Fruit fly (Drosophila melanogaster) whole organism, adult: ENCODE measurements around the gene CG33500.

Experiments used
- CG11617 ChIP-seq: fragments of 200-800 bp; sonication (Bioruptor generic); optimal IDR thresholded peaks from 2 replicates; lab custom pipeline; 2017; ENCODE audit warnings: mild to moderate bottlenecking, missing biosample characterization, missing genetic modification reagents, missing genetic modification characterization
- CG12768 ChIP-seq: fragments of 200-800 bp; sonication (Bioruptor generic); optimal IDR thresholded peaks from 2 replicates; lab custom pipeline; 2017; ENCODE audit warnings: missing biosample characterization, missing genetic modification characterization, mild to moderate bottlenecking, moderate library complexity, missing genetic modification reagents
- CG14711 ChIP-seq: fragments of 200-800 bp; sonication (Bioruptor generic); optimal IDR thresholded peaks from 2 replicates; lab custom pipeline; 2018; ENCODE audit warnings: missing biosample characterization, mild to moderate bottlenecking, missing genetic modification characterization, moderate library complexity
- CG1620 ChIP-seq: fragments of 200-800 bp; sonication (Bioruptor generic); optimal IDR thresholded peaks from 2 replicates; lab custom pipeline; 2016; ENCODE audit warnings: missing biosample characterization, missing genetic modification characterization
- CG33017 ChIP-seq: fragments of 200-800 bp; sonication (Bioruptor generic); optimal IDR thresholded peaks from 2 replicates; lab custom pipeline; 2018; ENCODE audit warnings: missing biosample characterization, mild to moderate bottlenecking, missing genetic modification characterization, moderate library complexity
- CG5204 ChIP-seq: fragments of 200-800 bp; sonication (Bioruptor generic); optimal IDR thresholded peaks from 2 replicates; lab custom pipeline; 2016; ENCODE audit warnings: missing biosample characterization, missing genetic modification characterization
- CG7045 ChIP-seq: fragments of 200-800 bp; sonication (Bioruptor generic); optimal IDR thresholded peaks from 2 replicates; lab custom pipeline; 2017; ENCODE audit warnings: missing biosample characterization, mild to moderate bottlenecking, missing genetic modification characterization
- CG7101 ChIP-seq: fragments of 200-800 bp; sonication (Bioruptor generic); optimal IDR thresholded peaks from 2 replicates; lab custom pipeline; 2018; ENCODE audit warnings: missing biosample characterization, mild to moderate bottlenecking, missing genetic modification characterization, moderate library complexity
- Clk ChIP-seq: fragments of 200-800 bp; sonication (Bioruptor generic); optimal IDR thresholded peaks from 2 replicates; lab custom pipeline; 2017; ENCODE audit warnings: missing biosample characterization, missing genetic modification characterization
- Crg-1 ChIP-seq: fragments of 200-800 bp; sonication (Bioruptor generic); optimal IDR thresholded peaks from 2 replicates; lab custom pipeline; 2016; ENCODE audit warnings: missing biosample characterization, missing genetic modification characterization
- Hr96 ChIP-seq: fragments of 200-800 bp; sonication (Bioruptor generic); optimal IDR thresholded peaks from 2 replicates; lab custom pipeline; 2016; ENCODE audit warnings: missing biosample characterization, missing genetic modification characterization
- Mnt ChIP-seq: fragments of 200-800 bp; sonication (Bioruptor generic); optimal IDR thresholded peaks from 2 replicates; lab custom pipeline; 2016; ENCODE audit warnings: missing biosample characterization, mild to moderate bottlenecking, missing genetic modification characterization
- bab1 ChIP-seq: fragments of 200-800 bp; sonication (Bioruptor generic); optimal IDR thresholded peaks from 3 replicates; lab custom pipeline; 2019; ENCODE audit warnings: missing biosample characterization, mild to moderate bottlenecking, missing genetic modification characterization, moderate library complexity
- cic ChIP-seq: fragments of 200-800 bp; sonication (Bioruptor generic); optimal IDR thresholded peaks from 2 replicates; lab custom pipeline; 2017; ENCODE audit warnings: missing biosample characterization, mild to moderate bottlenecking, missing genetic modification characterization, moderate library complexity
- cnc ChIP-seq, 2 experiments: fragments of >200 bp; optimal IDR thresholded peaks; 2 replicates each; lab custom pipeline; 2017
- kay ChIP-seq: fragments of 200-800 bp; sonication (Bioruptor generic); peaks from one replicate; lab custom pipeline; 2016; ENCODE audit warnings: missing biosample characterization, missing genetic modification characterization, borderline replicate concordance
- ovo ChIP-seq: fragments of 200-800 bp; sonication (Bioruptor generic); optimal IDR thresholded peaks from 2 replicates; lab custom pipeline; 2016; ENCODE audit warnings: missing biosample characterization, missing genetic modification characterization
- pad ChIP-seq: fragments of 200-800 bp; sonication (Bioruptor generic); optimal IDR thresholded peaks from 3 replicates; lab custom pipeline; 2017; ENCODE audit warnings: missing biosample characterization, missing genetic modification characterization, mild to moderate bottlenecking, moderate library complexity, missing genetic modification reagents
- tj ChIP-seq: fragments of 200-800 bp; sonication (Bioruptor generic); optimal IDR thresholded peaks from 3 replicates; lab custom pipeline; 2017; ENCODE audit warnings: missing biosample characterization, mild to moderate bottlenecking, missing genetic modification characterization, moderate library complexity
- toe ChIP-seq: fragments of 200-800 bp; sonication (Bioruptor generic); optimal IDR thresholded peaks from 2 replicates; lab custom pipeline; 2016; ENCODE audit warnings: missing biosample characterization, missing genetic modification characterization

CG33500 gene

DNA sequence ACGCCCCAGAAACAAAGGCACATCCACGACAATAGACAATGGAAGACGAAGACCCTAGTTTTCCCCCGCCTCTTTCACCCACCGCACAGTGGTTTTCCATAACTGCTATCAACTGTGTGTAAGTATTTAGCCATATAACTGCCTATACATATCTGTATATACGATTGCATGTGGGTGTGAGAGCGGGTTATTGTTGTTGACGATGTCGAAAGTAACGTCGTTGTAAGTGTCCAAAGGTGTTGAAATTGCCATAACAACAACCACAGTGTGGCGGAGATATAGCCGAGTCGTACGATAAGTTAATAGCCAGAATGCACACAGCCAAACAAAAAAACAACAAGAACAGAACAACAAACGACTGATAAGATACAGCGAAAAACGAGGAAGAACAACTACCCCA lies 22.9 kb downstream of the CG33500 start:
- peak; percentile 23 for TF ChIP-seq kay (GFP tag; lab: Kevin White, UChicago)
- peak; percentile 4 for TF ChIP-seq Clk (GFP tag; lab: Kevin White, UChicago)
- no peak for TF ChIP-seq pad (GFP tag; lab: Kevin White, UChicago)
- TF ChIP-seq CG12768 (GFP tag; lab: Kevin White, UChicago), result peak; percentile 69
- no peak for TF ChIP-seq ovo (GFP tag; lab: Kevin White, UChicago)
- TF ChIP-seq CG33017 (tag; lab: Kevin White, UChicago), result peak; percentile 30
- peak; percentile 22 for TF ChIP-seq Mnt (GFP tag; lab: Kevin White, UChicago)
- no peak for TF ChIP-seq tj (GFP tag; lab: Kevin White, UChicago)
- no peak for TF ChIP-seq CG11617 (GFP tag; lab: Kevin White, UChicago)
- no peak for TF ChIP-seq bab1 (GFP tag; lab: Kevin White, UChicago)
- TF ChIP-seq Hr96 (GFP tag; lab: Kevin White, UChicago), result no peak
- peak; percentile 79 for TF ChIP-seq cic (GFP tag; lab: Kevin White, UChicago)

DNA sequence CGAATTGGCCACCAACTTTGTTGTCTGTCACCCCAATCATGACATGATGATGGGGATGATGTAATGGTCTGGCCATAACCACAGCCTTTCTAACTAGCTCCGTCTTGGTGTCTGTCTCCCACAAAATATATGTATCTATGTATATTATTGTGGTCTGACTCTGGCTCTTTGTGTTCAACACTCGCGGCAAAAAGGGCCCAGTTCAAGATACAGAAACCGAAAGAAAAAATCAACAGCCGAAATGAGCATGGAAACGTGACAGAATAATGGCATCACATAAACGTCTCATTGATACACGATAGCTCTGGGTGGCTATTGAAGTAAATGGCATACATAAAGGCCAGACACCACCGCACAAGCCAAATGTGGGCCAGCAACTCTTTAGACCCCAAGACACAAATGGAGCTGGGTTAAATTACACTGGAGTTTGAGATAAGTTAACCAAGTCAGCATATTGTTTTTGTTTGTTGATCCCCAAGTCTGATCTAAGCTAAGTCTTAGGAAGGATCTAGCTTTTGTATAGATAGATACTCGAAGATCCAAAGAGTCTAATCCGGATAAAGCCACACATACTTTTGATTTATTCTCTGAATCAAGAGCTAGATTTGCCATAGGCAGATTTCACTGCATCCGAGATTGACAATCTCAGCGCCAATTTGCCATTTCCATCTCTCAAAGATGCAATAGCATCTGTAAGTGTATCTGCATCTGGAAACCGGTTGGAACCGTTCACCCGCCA lies 23.7 kb downstream of the CG33500 start:
- no peak for TF ChIP-seq CG11617 (GFP tag; lab: Kevin White, UChicago)
- no peak for TF ChIP-seq CG5204
- no peak for TF ChIP-seq kay (GFP tag; lab: Kevin White, UChicago)
- peak; percentile 47 for TF ChIP-seq tj (GFP tag; lab: Kevin White, UChicago)
- no peak for TF ChIP-seq CG7101

DNA sequence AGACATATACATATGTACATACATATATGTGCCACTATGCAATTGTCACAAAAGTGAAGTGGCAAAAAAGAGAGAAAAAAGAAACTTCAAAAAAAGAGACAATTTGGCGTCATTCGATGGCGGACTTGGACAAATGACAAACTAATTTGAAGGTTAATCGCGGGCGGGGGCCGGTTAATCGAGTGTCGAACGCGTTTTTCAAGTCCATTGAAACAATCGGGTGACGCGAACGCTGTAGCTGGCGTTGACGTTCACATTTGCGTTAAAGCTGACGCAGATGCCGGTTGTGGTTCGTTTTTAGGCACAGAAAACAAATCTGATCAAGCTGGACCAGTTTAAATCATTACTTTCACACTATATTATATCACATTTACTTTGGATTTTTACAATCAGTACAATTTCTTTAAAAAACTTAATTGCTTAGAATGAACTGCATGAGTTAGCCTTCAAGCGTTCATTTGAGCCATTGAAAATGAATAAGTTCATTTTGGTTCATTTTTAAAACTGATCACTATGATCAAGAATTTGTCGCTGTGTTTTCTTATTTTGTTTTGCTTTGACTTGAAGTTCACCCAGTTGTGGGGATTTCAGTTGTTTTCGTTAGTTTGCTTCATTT lies 25.4 kb downstream of the CG33500 start:
- TF ChIP-seq CG14711, result no peak
- TF ChIP-seq CG7101, result no peak
- no peak for TF ChIP-seq toe (GFP tag; lab: Kevin White, UChicago)
- no peak for TF ChIP-seq kay (GFP tag; lab: Kevin White, UChicago)
- no peak for TF ChIP-seq CG12768 (GFP tag; lab: Kevin White, UChicago)
- TF ChIP-seq pad (GFP tag; lab: Kevin White, UChicago), result no peak
- no peak for TF ChIP-seq CG7045 (GFP tag; lab: Kevin White, UChicago)
- no peak for TF ChIP-seq ovo (GFP tag; lab: Kevin White, UChicago)
- TF ChIP-seq CG1620 (GFP tag; lab: Kevin White, UChicago), result no peak
- no peak for TF ChIP-seq CG11617 (GFP tag; lab: Kevin White, UChicago)
- TF ChIP-seq CG33017 (tag; lab: Kevin White, UChicago), result no peak
- TF ChIP-seq cic (GFP tag; lab: Kevin White, UChicago), result no peak
- no peak for TF ChIP-seq Clk (GFP tag; lab: Kevin White, UChicago)
- TF ChIP-seq Crg-1 (GFP tag; lab: Kevin White, UChicago), result no peak
- TF ChIP-seq cnc (optimal IDR thresholded peaks at IDR 0.05; lab: Kevin White, UChicago), result no peak
- no peak for TF ChIP-seq tj (GFP tag; lab: Kevin White, UChicago)

DNA sequence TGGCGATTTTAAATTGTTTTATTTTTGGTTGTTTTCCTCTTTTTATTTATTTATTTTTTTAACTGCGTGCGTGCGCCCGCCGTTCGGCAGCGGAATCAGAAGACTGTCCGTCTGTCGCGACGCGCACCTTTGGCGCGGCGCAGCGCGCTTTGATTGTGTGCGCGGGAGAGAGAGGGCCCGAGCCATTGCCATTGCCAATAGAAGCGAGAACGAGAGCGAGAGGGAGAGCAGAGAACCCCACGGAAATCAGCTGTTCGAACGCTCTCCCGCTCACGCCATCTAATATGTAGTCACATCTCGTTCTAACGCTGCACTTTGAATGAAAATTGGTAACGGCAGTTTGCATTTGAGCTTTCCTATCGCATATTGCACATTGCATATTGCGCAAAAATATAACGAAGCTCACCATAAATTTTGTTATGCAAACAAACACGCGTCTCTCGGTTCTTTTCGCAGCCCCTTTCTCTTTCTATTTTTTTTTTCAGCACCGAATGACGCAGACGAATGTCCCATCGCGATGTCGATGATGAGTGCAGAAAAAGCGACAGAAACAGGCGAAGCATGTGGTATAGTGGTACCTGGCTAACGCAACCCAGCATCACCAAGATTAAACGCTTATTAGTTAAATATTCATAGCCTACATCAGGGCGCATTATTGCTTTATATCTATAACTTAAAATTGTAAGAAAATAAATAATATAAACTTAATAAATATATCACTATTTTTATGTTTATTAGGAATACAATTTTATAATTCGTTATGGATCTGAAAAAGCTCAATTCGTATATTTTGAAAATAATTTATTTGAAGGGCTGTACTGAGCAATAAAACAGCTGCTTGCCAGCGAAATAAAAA lies 26.2 kb downstream of the CG33500 start:
- TF ChIP-seq toe (GFP tag; lab: Kevin White, UChicago) (peak; percentile 18), kay (GFP tag; lab: Kevin White, UChicago) (peak; percentile 97), Hr96 (GFP tag; lab: Kevin White, UChicago) (no peak), Mnt (GFP tag; lab: Kevin White, UChicago) (peak; percentile 20), ovo (GFP tag; lab: Kevin White, UChicago) (peak; percentile 71), Clk (GFP tag; lab: Kevin White, UChicago) (peak; percentile 61), CG5204 (no peak), CG33017 (tag; lab: Kevin White, UChicago) (peak; percentile 23), CG12768 (GFP tag; lab: Kevin White, UChicago) (peak; percentile 49), CG1620 (GFP tag; lab: Kevin White, UChicago) (peak; percentile 55), CG7101 (no peak), pad (GFP tag; lab: Kevin White, UChicago) (no peak), tj (GFP tag; lab: Kevin White, UChicago) (peak; percentile 70), CG11617 (GFP tag; lab: Kevin White, UChicago) (no peak), cnc (optimal IDR thresholded peaks at IDR 0.05; lab: Kevin White, UChicago) (no peak), cic (GFP tag; lab: Kevin White, UChicago) (peak; percentile 44)

DNA sequence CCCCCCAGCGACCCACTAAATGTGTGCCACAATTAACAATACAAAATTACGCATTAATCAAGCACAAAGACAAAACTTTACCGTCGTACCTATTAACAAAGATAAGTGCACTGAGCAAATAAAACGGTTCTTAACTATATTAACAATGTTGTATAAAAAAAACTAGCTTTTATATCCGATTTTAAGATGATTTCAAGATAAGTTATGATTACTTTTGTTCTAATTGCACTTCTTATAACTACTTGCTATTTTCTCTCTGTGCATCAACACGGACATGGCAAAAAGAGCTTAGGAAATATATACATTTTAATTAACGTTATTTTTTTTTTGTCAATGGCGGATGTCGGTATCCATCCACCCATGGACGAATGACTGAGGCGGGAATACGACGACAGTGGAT lies 27.7 kb downstream of the CG33500 start:
- TF ChIP-seq Crg-1 (GFP tag; lab: Kevin White, UChicago) (no peak), CG12768 (GFP tag; lab: Kevin White, UChicago) (no peak), cic (GFP tag; lab: Kevin White, UChicago) (no peak), kay (GFP tag; lab: Kevin White, UChicago) (no peak), CG1620 (GFP tag; lab: Kevin White, UChicago) (no peak), tj (GFP tag; lab: Kevin White, UChicago) (no peak), cnc (optimal IDR thresholded peaks at IDR 0.05; lab: Kevin White, UChicago) (no peak), CG5204 (no peak), ovo (GFP tag; lab: Kevin White, UChicago) (no peak), CG7045 (GFP tag; lab: Kevin White, UChicago) (no peak), Clk (GFP tag; lab: Kevin White, UChicago) (no peak), toe (GFP tag; lab: Kevin White, UChicago) (no peak), pad (GFP tag; lab: Kevin White, UChicago) (no peak), CG14711 (no peak), CG7101 (no peak), bab1 (GFP tag; lab: Kevin White, UChicago) (no peak), Hr96 (GFP tag; lab: Kevin White, UChicago) (no peak), Mnt (GFP tag; lab: Kevin White, UChicago) (no peak)
